Worm (Caenorhabditis elegans) whole organism, early embryonic: ENCODE results near the gene C16D9.9.

Experiments
- B0310.2 ChIP-seq: sonication (generic microtip); optimal IDR thresholded peaks from 2 replicates; lab custom pipeline; 2016; ENCODE audit warnings: mild to moderate bottlenecking, missing genetic modification characterization, missing compliant biosample characterization
- F13C5.2 ChIP-seq: sonication (generic microtip); optimal IDR thresholded peaks from 2 replicates; lab custom pipeline; 2017; ENCODE audit warnings: mild to moderate bottlenecking, missing genetic modification characterization, inconsistent platforms, missing compliant biosample characterization
- aly-1 ChIP-seq: sonication (generic microtip); optimal IDR thresholded peaks from 2 replicates; lab custom pipeline; 2016; ENCODE audit warnings: missing genetic modification characterization, missing compliant biosample characterization
- ama-1 ChIP-seq: fragments of 150-350 bp; optimal IDR thresholded peaks from 2 replicates; lab custom pipeline; 2014
- ceh-13 ChIP-seq: fragments of 200-800 bp; sonication (Bioruptor generic); optimal IDR thresholded peaks from 2 replicates; lab custom pipeline; 2018; ENCODE audit warnings: mild to moderate bottlenecking, missing genetic modification characterization, missing compliant biosample characterization
- ceh-36 ChIP-seq: sonication (generic microtip); optimal IDR thresholded peaks from 2 replicates; lab custom pipeline; 2016; ENCODE audit warnings: missing genetic modification characterization, inconsistent platforms, missing compliant biosample characterization
- ets-7 ChIP-seq: sonication (generic microtip); optimal IDR thresholded peaks from 2 replicates; lab custom pipeline; 2016; ENCODE audit warnings: missing genotype, missing genetic modification characterization, missing compliant biosample characterization
- flt-1 ChIP-seq: fragments of 200-800 bp; sonication (Bioruptor generic); IDR thresholded peaks from 2 replicates; pipeline ENCODE4 v1.3.6; 2022; ENCODE audit warnings: missing genetic modification characterization, missing compliant biosample characterization
- hmbx-1 ChIP-seq: sonication (generic microtip); optimal IDR thresholded peaks from 2 replicates; lab custom pipeline; 2016; ENCODE audit warnings: mild to moderate bottlenecking, missing genetic modification characterization, missing compliant biosample characterization
- hmg-4 ChIP-seq: fragments of 200-800 bp; sonication (Bioruptor generic); optimal IDR thresholded peaks from 2 replicates; lab custom pipeline; 2018; ENCODE audit warnings: mild to moderate bottlenecking, missing genetic modification characterization, missing compliant biosample characterization
- hnd-1 ChIP-seq: sonication (generic microtip); optimal IDR thresholded peaks from 2 replicates; lab custom pipeline; 2016; ENCODE audit warnings: missing genetic modification characterization, missing compliant biosample characterization
- pes-1 ChIP-seq: fragments of 200-800 bp; sonication (Bioruptor generic); IDR thresholded peaks from 2 replicates; pipeline ENCODE4 v1.3.6; 2022; ENCODE audit warnings: missing genetic modification reagents, missing genetic modification characterization, missing compliant biosample characterization
- scrt-1 ChIP-seq: fragments of 200-800 bp; sonication (Bioruptor generic); IDR thresholded peaks from 2 replicates; pipeline ENCODE4 v1.3.6; 2022; ENCODE audit warnings: missing genetic modification characterization, missing compliant biosample characterization
- sea-1 ChIP-seq: fragments of 200-800 bp; sonication (Bioruptor generic); conservative IDR thresholded peaks from 2 replicates; pipeline ENCODE4 v1.3.6; 2022; ENCODE audit warnings: missing genetic modification characterization, missing compliant biosample characterization
- tbx-11 ChIP-seq: fragments of 200-800 bp; sonication (Bioruptor generic); IDR thresholded peaks from 2 replicates; pipeline ENCODE4 v1.3.6; 2022; ENCODE audit warnings: missing genetic modification characterization, missing compliant biosample characterization
- tbx-37 ChIP-seq: fragments of 200-800 bp; sonication (Bioruptor generic); conservative IDR thresholded peaks from 2 replicates; pipeline ENCODE4 v1.3.6; 2022; ENCODE audit warnings: missing genetic modification reagents, missing genetic modification characterization, missing compliant biosample characterization
- tra-4 ChIP-seq: sonication (generic microtip); optimal IDR thresholded peaks from 2 replicates; lab custom pipeline; 2017; ENCODE audit warnings: missing genetic modification characterization, missing compliant biosample characterization

The C16D9.9 gene

DNA sequence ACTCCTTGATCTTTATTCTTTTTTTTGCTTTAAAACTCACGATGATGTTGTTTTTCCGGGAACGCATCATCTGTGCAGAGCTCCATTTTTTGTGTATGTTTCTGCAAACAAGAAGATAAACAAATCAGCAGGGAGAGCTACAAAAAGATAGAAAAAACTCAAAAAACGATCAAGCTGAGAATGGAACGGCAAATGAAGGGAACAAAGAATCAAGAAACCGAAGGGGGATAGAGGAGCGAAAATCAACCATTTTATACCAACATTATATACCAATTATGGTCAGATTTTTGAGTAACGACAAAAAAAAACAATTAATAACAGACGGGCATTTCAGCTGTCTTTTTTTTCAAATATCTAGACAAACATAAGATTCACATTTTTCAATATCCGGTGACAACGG, 20.8 kb downstream of the C16D9.9 start, which contains the start of gene slc-17.5:
TSS of gene slc-17.5 (minus strand) at position 101 of the 400 bp plus-strand sequence.
- TF ChIP-seq hmg-4 (GFP tag; lab: Kevin White, UChicago) (no peak), flt-1 (GFP tag; lab: Robert Waterston, UW) (no peak), hmbx-1 (tag; lab: Kevin White, UChicago) (no peak), tbx-37 (GFP tag; lab: Robert Waterston, UW) (no peak), tra-4 (tag; lab: Kevin White, UChicago) (no peak), pes-1 (GFP tag; lab: Robert Waterston, UW) (no peak), ceh-13 (no peak), sea-1 (GFP tag; lab: Robert Waterston, UW) (no peak), tbx-11 (GFP tag; lab: Robert Waterston, UW) (no peak), hnd-1 (tag; lab: Kevin White, UChicago) (no peak), ets-7 (no peak), ama-1 (lab: Kevin White, UChicago) (no peak), F13C5.2 (tag; lab: Kevin White, UChicago) (no peak), scrt-1 (GFP tag; lab: Robert Waterston, UW) (no peak), ceh-36 (tag; lab: Kevin White, UChicago) (no peak), B0310.2 (no peak), aly-1 (tag; lab: Kevin White, UChicago) (no peak)

DNA sequence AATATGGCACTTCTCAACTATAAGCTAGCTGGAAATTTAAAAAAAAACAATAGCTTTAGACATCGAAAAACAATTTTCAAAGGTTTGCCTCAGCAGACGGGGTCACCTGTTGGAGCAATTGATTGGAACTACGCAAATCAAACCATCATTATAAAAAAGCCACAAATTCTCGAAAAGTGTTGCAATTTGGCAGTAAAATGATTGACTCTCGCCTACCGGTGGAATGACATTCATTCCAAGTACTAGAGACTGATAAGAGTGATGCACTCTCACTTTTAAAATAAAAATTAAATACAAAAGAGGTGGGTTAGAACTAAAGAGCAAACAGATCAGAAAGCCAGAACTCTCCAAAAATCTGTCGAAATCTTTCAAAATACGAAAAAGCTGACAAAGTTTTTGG, 21.4 kb downstream of the C16D9.9 start:
- TF ChIP-seq hmbx-1 (tag; lab: Kevin White, UChicago): no peak
- TF ChIP-seq ama-1 (lab: Kevin White, UChicago): no peak
- no peak for TF ChIP-seq hmg-4 (GFP tag; lab: Kevin White, UChicago)
- TF ChIP-seq ceh-13: no peak
- TF ChIP-seq ets-7: no peak
- no peak for TF ChIP-seq scrt-1 (GFP tag; lab: Robert Waterston, UW)
- no peak for TF ChIP-seq hnd-1 (tag; lab: Kevin White, UChicago)
- TF ChIP-seq aly-1 (tag; lab: Kevin White, UChicago): no peak
- no peak for TF ChIP-seq tra-4 (tag; lab: Kevin White, UChicago)
- TF ChIP-seq tbx-11 (GFP tag; lab: Robert Waterston, UW): no peak
- TF ChIP-seq ceh-36 (tag; lab: Kevin White, UChicago): no peak
- TF ChIP-seq B0310.2: no peak
- TF ChIP-seq pes-1 (GFP tag; lab: Robert Waterston, UW): no peak
- TF ChIP-seq tbx-37 (GFP tag; lab: Robert Waterston, UW): no peak
- no peak for TF ChIP-seq F13C5.2 (tag; lab: Kevin White, UChicago)
- no peak for TF ChIP-seq flt-1 (GFP tag; lab: Robert Waterston, UW)
- no peak for TF ChIP-seq sea-1 (GFP tag; lab: Robert Waterston, UW)

DNA sequence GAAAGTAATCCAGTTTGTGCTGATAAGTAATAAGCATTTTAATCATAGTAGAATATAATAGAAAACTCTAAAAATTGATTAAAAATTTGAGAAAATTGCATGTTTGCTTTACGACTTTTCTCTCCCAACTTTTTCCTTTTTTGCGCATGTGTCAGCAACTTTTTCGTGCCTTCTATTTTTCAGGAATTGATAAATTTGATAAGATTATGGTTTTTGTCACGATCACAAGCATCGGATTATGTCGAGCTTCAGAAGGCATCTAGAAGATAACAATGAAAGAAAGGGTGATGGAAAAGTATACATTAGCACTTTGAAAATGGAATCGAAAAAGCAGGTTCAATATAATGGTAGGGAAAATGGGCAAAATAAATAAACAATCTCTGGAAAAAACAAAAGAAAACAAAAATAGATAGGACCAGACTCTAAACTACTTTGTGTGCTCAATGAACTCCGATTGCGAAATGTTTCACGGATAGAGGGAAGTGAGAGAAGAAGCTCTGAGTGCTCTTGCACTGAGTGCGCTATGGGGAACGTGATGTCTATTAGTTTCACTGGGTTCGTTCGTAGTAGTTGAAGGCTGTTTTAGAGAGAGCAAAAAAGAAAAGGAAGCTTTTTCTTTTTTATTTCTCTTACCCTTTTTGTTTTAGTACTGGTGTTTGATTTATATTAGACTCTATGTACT, 24.2 kb downstream of the C16D9.9 start:
- TF ChIP-seq sea-1 (GFP tag; lab: Robert Waterston, UW): no peak
- TF ChIP-seq hmg-4 (GFP tag; lab: Kevin White, UChicago): no peak
- TF ChIP-seq pes-1 (GFP tag; lab: Robert Waterston, UW): no peak
- no peak for TF ChIP-seq tbx-11 (GFP tag; lab: Robert Waterston, UW)
- no peak for TF ChIP-seq B0310.2
- TF ChIP-seq scrt-1 (GFP tag; lab: Robert Waterston, UW): no peak
- no peak for TF ChIP-seq ets-7
- no peak for TF ChIP-seq ama-1 (lab: Kevin White, UChicago)
- no peak for TF ChIP-seq hmbx-1 (tag; lab: Kevin White, UChicago)

DNA sequence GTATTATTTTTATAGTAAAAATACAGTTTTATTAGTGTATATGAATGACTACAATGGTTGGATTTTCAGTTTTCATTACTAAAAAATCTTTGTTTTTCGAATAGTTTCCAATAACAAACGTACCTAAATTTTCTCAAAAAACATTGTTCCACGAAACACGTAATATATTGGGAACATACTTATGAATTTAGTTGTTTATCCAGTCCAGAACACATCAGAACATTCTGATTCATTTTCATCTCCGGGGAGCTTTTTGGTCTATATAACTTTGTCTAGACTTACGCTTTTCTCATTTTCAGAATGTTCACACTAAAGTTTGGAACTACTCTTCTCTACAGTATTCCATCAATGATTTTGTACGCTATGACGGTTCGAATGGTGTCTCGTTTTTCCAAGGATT, 27.7 kb downstream of the C16D9.9 start, which contains the start of gene srg-33:
TSS of gene srg-33 (plus strand) at position 301 of the 400 bp plus-strand sequence.
- TF ChIP-seq hmbx-1 (tag; lab: Kevin White, UChicago) (no peak), sea-1 (GFP tag; lab: Robert Waterston, UW) (no peak), ceh-36 (tag; lab: Kevin White, UChicago) (no peak), hnd-1 (tag; lab: Kevin White, UChicago) (no peak), aly-1 (tag; lab: Kevin White, UChicago) (no peak), tbx-37 (GFP tag; lab: Robert Waterston, UW) (no peak), ets-7 (no peak), B0310.2 (no peak), flt-1 (GFP tag; lab: Robert Waterston, UW) (no peak), ama-1 (lab: Kevin White, UChicago) (no peak), ceh-13 (no peak)

DNA sequence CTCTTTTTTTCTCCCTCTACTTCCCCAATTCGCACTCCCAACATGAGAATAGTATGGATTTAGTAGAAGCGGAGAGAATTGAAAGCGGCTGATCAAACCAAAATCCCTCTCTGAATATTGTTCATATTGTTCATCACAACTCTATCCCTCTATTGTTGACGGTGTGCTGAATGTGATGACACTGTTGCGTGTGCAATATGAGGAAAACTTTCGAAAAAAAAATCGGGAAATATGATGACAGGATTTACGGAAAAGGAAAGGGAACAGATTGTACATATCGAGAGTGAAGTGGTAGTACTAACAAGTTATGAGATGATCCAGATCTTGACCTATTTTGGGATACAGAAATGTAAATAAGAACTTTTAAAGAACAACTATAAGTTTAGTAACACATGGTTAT, 31.8 kb downstream of the C16D9.9 start, which contains the start of gene smex-1:
TSS of gene smex-1 (minus strand) at position 101 of the 400 bp plus-strand sequence.
- TF ChIP-seq flt-1 (GFP tag; lab: Robert Waterston, UW) (no peak), scrt-1 (GFP tag; lab: Robert Waterston, UW) (no peak), tra-4 (tag; lab: Kevin White, UChicago) (no peak), F13C5.2 (tag; lab: Kevin White, UChicago) (no peak), ama-1 (lab: Kevin White, UChicago) (no peak), ceh-36 (tag; lab: Kevin White, UChicago) (no peak), ceh-13 (no peak), pes-1 (GFP tag; lab: Robert Waterston, UW) (no peak), tbx-11 (GFP tag; lab: Robert Waterston, UW) (no peak), sea-1 (GFP tag; lab: Robert Waterston, UW) (no peak), hmg-4 (GFP tag; lab: Kevin White, UChicago) (no peak), tbx-37 (GFP tag; lab: Robert Waterston, UW) (no peak), aly-1 (tag; lab: Kevin White, UChicago) (no peak), ets-7 (no peak)

DNA sequence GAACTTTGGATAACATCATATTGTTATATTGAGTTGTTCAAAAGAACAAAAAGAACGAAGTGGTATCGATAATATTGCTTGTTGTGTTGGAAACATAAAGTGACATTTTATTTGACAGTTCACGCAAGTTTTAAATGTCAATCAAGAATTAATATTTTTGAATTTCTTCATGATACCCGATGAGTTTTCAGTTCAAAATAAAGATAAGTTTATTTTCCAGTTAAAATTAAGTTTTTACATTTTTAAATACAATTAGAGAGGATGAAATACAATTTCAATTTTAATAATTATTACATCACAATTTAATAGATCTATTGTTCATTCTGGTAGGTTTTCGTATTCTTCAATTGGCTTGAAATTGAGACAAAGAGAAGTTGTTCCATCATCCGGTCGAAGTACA, 33.5 kb downstream of the C16D9.9 start, which contains the start of gene W02D7.4:
TSS of gene W02D7.4 (minus strand) at position 101 of the 400 bp plus-strand sequence.
- TF ChIP-seq hmbx-1 (tag; lab: Kevin White, UChicago) (no peak), ets-7 (no peak), F13C5.2 (tag; lab: Kevin White, UChicago) (no peak), B0310.2 (no peak), ceh-36 (tag; lab: Kevin White, UChicago) (no peak), tra-4 (tag; lab: Kevin White, UChicago) (no peak), aly-1 (tag; lab: Kevin White, UChicago) (no peak), tbx-11 (GFP tag; lab: Robert Waterston, UW) (no peak), ceh-13 (no peak), sea-1 (GFP tag; lab: Robert Waterston, UW) (no peak), flt-1 (GFP tag; lab: Robert Waterston, UW) (no peak), ama-1 (lab: Kevin White, UChicago) (no peak), hnd-1 (tag; lab: Kevin White, UChicago) (no peak), tbx-37 (GFP tag; lab: Robert Waterston, UW) (no peak), hmg-4 (GFP tag; lab: Kevin White, UChicago) (no peak), pes-1 (GFP tag; lab: Robert Waterston, UW) (no peak), scrt-1 (GFP tag; lab: Robert Waterston, UW) (no peak)
